Worm (Caenorhabditis elegans): ENCODE results near the gene asp-7.

asp-7 gene

ce11 chrV:3011394-3011793 lies 16.7 kb upstream of the asp-7 start, which contains the start of gene srw-135:
TSS of gene srw-135 (minus strand) at chrV:3011494.
- no peak for TF ChIP-seq lin-39 (tag; optimal IDR thresholded peaks at IDR 0.05)
- TF ChIP-seq pha-4 (tag; optimal IDR thresholded peaks at IDR 0.05): no peak
- TF ChIP-seq snpc-4 (tag; optimal IDR thresholded peaks at IDR 0.05): no peak
- TF ChIP-seq unc-62 (GFP tag; optimal IDR thresholded peaks at IDR 0.05): no peak
- no peak for TF ChIP-seq R02D3.7 (tag; optimal IDR thresholded peaks at IDR 0.05)
- TF ChIP-seq nhr-28 (tag; optimal IDR thresholded peaks at IDR 0.05): no peak
- no peak for TF ChIP-seq nhr-67 (tag; optimal IDR thresholded peaks at IDR 0.05)
- TF ChIP-seq sea-2 (GFP tag; optimal IDR thresholded peaks at IDR 0.05): no peak

ce11 chrV:3014185-3014584 lies 13.9 kb upstream of the asp-7 start, which contains the start of gene K12D9.1:
TSS of gene K12D9.1 (plus strand) at chrV:3014485.
- no peak for TF ChIP-seq nhr-237 (tag; optimal IDR thresholded peaks at IDR 0.05)
- TF ChIP-seq nhr-11 (tag; optimal IDR thresholded peaks at IDR 0.05): no peak
- no peak for TF ChIP-seq ceh-9 (tag; optimal IDR thresholded peaks at IDR 0.05)
- no peak for TF ChIP-seq nhr-25 (tag; optimal IDR thresholded peaks at IDR 0.05)
- no peak for TF ChIP-seq ceh-82 (tag; optimal IDR thresholded peaks at IDR 0.05)
- TF ChIP-seq ceh-28 (tag; optimal IDR thresholded peaks at IDR 0.05): no peak
- no peak for TF ChIP-seq nhr-23 (tag; optimal IDR thresholded peaks at IDR 0.05)
- TF ChIP-seq skn-1 (tag; optimal IDR thresholded peaks at IDR 0.05): no peak
- no peak for TF ChIP-seq nhr-12 (tag; optimal IDR thresholded peaks at IDR 0.05)
- TF ChIP-seq ama-1 (optimal IDR thresholded peaks at IDR 0.05): no peak
- TF ChIP-seq ztf-11 (tag; optimal IDR thresholded peaks at IDR 0.05): no peak
- TF ChIP-seq eor-1 (tag; optimal IDR thresholded peaks at IDR 0.05): no peak
- TF ChIP-seq elt-3 (tag; optimal IDR thresholded peaks at IDR 0.05): no peak
- no peak for TF ChIP-seq daf-12 (tag; optimal IDR thresholded peaks at IDR 0.05)
- TF ChIP-seq snpc-4 (tag; optimal IDR thresholded peaks at IDR 0.05): no peak
- TF ChIP-seq fkh-2 (tag; optimal IDR thresholded peaks at IDR 0.05): no peak
- no peak for TF ChIP-seq tbx-2 (tag; optimal IDR thresholded peaks at IDR 0.05)
- no peak for TF ChIP-seq nhr-28 (tag; optimal IDR thresholded peaks at IDR 0.05)
- no peak for TF ChIP-seq egl-27 (tag; optimal IDR thresholded peaks at IDR 0.05)

ce11 chrV:3017930-3018329 lies 10.2 kb upstream of the asp-7 start:
- TF ChIP-seq fos-1 (tag; optimal IDR thresholded peaks at IDR 0.05): no peak
- TF ChIP-seq skn-1 (tag; optimal IDR thresholded peaks at IDR 0.05): no peak
- TF ChIP-seq nhr-67 (tag; optimal IDR thresholded peaks at IDR 0.05): no peak
- TF ChIP-seq unc-62 (GFP tag; optimal IDR thresholded peaks at IDR 0.05): no peak
- no peak for TF ChIP-seq hmg-11 (tag; optimal IDR thresholded peaks at IDR 0.05)
- no peak for TF ChIP-seq nhr-76 (tag; optimal IDR thresholded peaks at IDR 0.05)
- TF ChIP-seq nhr-43 (tag; optimal IDR thresholded peaks at IDR 0.05; ENCODE audit: poor library complexity, severe bottlenecking): no peak
- no peak for TF ChIP-seq ztf-11 (tag; optimal IDR thresholded peaks at IDR 0.05)
- no peak for TF ChIP-seq jun-1 (tag; optimal IDR thresholded peaks at IDR 0.05)
- no peak for TF ChIP-seq elt-3 (tag; optimal IDR thresholded peaks at IDR 0.05)

- TF ChIP-seq R02D3.7 (tag; optimal IDR thresholded peaks at IDR 0.05) (no peak), ceh-9 (tag; optimal IDR thresholded peaks at IDR 0.05) (no peak), elt-3 (tag; optimal IDR thresholded peaks at IDR 0.05) (no peak), nhr-76 (tag; optimal IDR thresholded peaks at IDR 0.05) (no peak), nfya-1 (tag; optimal IDR thresholded peaks at IDR 0.05; ENCODE audit: insufficient read depth) (no peak), pha-4 (tag; optimal IDR thresholded peaks at IDR 0.05) (no peak), ama-1 (optimal IDR thresholded peaks at IDR 0.05) (no peak), hmg-11 (tag; optimal IDR thresholded peaks at IDR 0.05) (no peak), egl-27 (tag; optimal IDR thresholded peaks at IDR 0.05) (no peak), egl-5 (tag; optimal IDR thresholded peaks at IDR 0.05) (no peak)
These were observed 6.8 kb upstream of the asp-7 start, which contains the start of gene irld-12 for ce11 chrV:3021306-3021705. TSS of gene irld-12 (minus strand) at chrV:3021406.

ce11 chrV:3024274-3024673 lies 3.8 kb upstream of the asp-7 start, which contains the start of gene asp-8:
TSS of gene asp-8 (plus strand) at chrV:3024549.
- TF ChIP-seq pha-4 (tag; optimal IDR thresholded peaks at IDR 0.05) (no peak), lsy-12 (tag; optimal IDR thresholded peaks at IDR 0.05) (no peak), elt-2 (tag; optimal IDR thresholded peaks at IDR 0.05) (peak; percentile 54), nhr-25 (tag; optimal IDR thresholded peaks at IDR 0.05) (no peak), ama-1 (optimal IDR thresholded peaks at IDR 0.05) (no peak), ceh-82 (tag; optimal IDR thresholded peaks at IDR 0.05) (no peak)
